Fruit fly (Drosophila melanogaster) whole organism: ENCODE data around the gene Hrd3.

Source experiments
- CG8478 ChIP-seq: fragments of >200 bp; optimal IDR thresholded peaks from 2 replicates; lab custom pipeline; 2018; ENCODE audit warnings: inconsistent platforms
- Dll ChIP-seq: fragments of >200 bp; optimal IDR thresholded peaks from 2 replicates; lab custom pipeline; 2017
- EcR ChIP-seq, 2 experiments: fragments of >200 bp; optimal IDR thresholded peaks; 2 replicates each; lab custom pipeline; 2017; ENCODE audit warnings: missing biosample characterization in 2 of 2, missing genetic modification characterization in 2 of 2, missing genetic modification reagents in 2 of 2
- pan ChIP-seq: fragments of >200 bp; optimal IDR thresholded peaks from 2 replicates; lab custom pipeline; 2017
- psq ChIP-seq: fragments of >200 bp; optimal IDR thresholded peaks from 2 replicates; lab custom pipeline; 2017
- usp ChIP-seq: fragments of >200 bp; optimal IDR thresholded peaks from 2 replicates; lab custom pipeline; 2017; ENCODE audit warnings: missing biosample characterization, missing genetic modification characterization, mixed read lengths

DNA sequence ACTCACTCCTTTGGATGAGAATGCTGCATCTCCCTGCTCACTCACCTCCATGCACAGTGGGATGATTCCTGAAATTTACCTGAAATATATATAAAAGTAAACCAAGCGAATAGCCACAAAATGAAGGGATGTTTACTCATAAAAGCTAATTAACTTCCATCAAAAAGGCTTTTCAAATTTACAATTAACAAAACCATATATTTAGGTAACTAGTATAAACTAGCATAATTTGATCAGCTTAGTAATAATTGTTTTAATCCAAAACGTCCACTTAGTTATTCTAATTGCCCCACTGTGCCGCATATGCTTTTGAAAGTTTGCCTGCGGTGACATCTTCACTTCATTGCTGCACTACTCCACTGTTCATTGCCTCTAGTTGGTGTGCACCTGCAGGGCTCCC, 25.6 kb upstream of the Hrd3 start:
- TF ChIP-seq psq = no peak
- TF ChIP-seq usp = no peak
- TF ChIP-seq EcR (GFP tag; optimal IDR thresholded peaks at IDR 0.05; lab: Kevin White, UChicago) = no peak
- TF ChIP-seq pan = no peak
- TF ChIP-seq Dll (lab: Kevin White, UChicago) = no peak
- no peak for TF ChIP-seq CG8478 (lab: Kevin White, UChicago)
